Worm (Caenorhabditis elegans): ENCODE results near the gene gphr-1.
A peak's percentile ranks its signal among the peaks of the same experiment; 100 is the strongest.
"Not testable (repeated sequence)": the region's sequence is repeated elsewhere in the genome, so short reads cannot be mapped to it uniquely, and the experiment has no call there.

gphr-1 gene

DNA sequence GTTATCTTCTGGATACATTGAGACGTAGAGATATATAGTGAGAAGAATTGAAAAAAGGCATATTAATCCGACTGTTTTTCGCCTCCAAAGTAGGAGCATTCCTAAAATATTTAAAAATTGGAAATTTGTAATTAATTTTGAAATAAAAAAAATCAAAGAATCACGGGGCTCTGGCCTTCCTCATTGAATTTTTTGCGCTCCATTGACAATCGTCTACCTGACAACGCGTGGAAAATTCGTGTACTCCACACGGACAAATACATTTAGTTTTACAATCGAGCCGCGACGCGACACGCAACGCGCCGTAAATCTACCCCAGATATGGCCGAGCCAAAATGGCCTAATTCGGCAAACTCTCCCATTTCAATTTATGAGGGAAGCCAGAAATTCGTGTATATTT is 41.7 kb upstream of the gphr-1 start, which contains the start of gene gly-11:
Gene gly-11 (minus strand): TSS at position 101 of the 400 bp plus-strand sequence.
- not testable (repeated sequence) for TF ChIP-seq tbx-2, C08G9.2, Y22D7AL.16 (tag; optimal IDR thresholded peaks at IDR 0.05)

DNA sequence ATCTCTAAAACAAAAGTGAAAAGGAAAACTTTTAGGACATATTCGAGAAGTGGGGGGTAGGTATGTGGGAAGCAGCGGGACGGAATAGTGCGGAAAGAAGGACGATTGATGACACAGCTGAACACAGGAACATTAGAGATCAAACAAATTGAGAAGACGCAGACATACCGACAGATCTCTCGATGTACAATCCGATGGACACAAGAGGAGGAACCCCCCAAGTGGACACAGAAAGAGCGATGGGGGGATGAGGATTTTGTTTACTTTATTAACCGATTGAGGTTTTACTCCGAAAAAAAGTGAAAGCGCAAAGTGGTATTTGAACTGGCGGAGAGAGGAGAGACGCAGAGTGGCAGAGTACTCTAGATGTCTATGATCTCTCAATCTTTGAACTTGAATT is 40.7 kb upstream of the gphr-1 start:
- TF ChIP-seq pqm-1 (tag; optimal IDR thresholded peaks at IDR 0.05): no peak
- TF ChIP-seq zip-5 (tag; optimal IDR thresholded peaks at IDR 0.05): no peak
- TF ChIP-seq hlh-15 (tag; optimal IDR thresholded peaks at IDR 0.05): no peak
- TF ChIP-seq ceh-19 (GFP tag; optimal IDR thresholded peaks at IDR 0.05): no peak
- TF ChIP-seq T23F11.4 (GFP tag; optimal IDR thresholded peaks at IDR 0.05): no peak
- peak; percentile 1 for TF ChIP-seq dmd-4 (tag; optimal IDR thresholded peaks at IDR 0.05; ENCODE audit: borderline replicate concordance)
- no peak for TF ChIP-seq lin-11 (tag; optimal IDR thresholded peaks at IDR 0.05)
- peak; percentile 23 for TF ChIP-seq ceh-34 (tag; optimal IDR thresholded peaks at IDR 0.05)
- no peak for TF ChIP-seq ets-4 (tag; optimal IDR thresholded peaks at IDR 0.05)
- peak; percentile 5 for TF ChIP-seq ceh-31 (tag; optimal IDR thresholded peaks at IDR 0.05)
- TF ChIP-seq ceh-24 (tag; optimal IDR thresholded peaks at IDR 0.05): no peak
- TF ChIP-seq fkh-10 (GFP tag; optimal IDR thresholded peaks at IDR 0.05): no peak
- TF ChIP-seq K02D7.2 (tag; optimal IDR thresholded peaks at IDR 0.05): no peak
- TF ChIP-seq rnt-1 (tag; optimal IDR thresholded peaks at IDR 0.05): no peak
- TF ChIP-seq ahr-1 (tag; optimal IDR thresholded peaks at IDR 0.05): no peak
- TF ChIP-seq ceh-14 (tag; optimal IDR thresholded peaks at IDR 0.05): no peak
- TF ChIP-seq che-1 (tag; optimal IDR thresholded peaks at IDR 0.05): no peak
- TF ChIP-seq pat-9 (tag; optimal IDR thresholded peaks at IDR 0.05): no peak
- no peak for TF ChIP-seq fkh-6 (tag; optimal IDR thresholded peaks at IDR 0.05)
- TF ChIP-seq pros-1 (tag; optimal IDR thresholded peaks at IDR 0.05): no peak
- TF ChIP-seq ceh-18 (tag; optimal IDR thresholded peaks at IDR 0.05): no peak
- no peak for TF ChIP-seq pax-1 (tag; optimal IDR thresholded peaks at IDR 0.05)
- TF ChIP-seq tbx-2 (tag; optimal IDR thresholded peaks at IDR 0.05): peak; percentile 42
- no peak for TF ChIP-seq sox-4 (tag; optimal IDR thresholded peaks at IDR 0.05)
- TF ChIP-seq ceh-30 (tag; optimal IDR thresholded peaks at IDR 0.05): no peak
- no peak for TF ChIP-seq ceh-6 (GFP tag; optimal IDR thresholded peaks at IDR 0.05)
- no peak for TF ChIP-seq syd-9 (tag; optimal IDR thresholded peaks at IDR 0.05)
- TF ChIP-seq nfya-1 (tag; optimal IDR thresholded peaks at IDR 0.05): peak; percentile 44
- TF ChIP-seq ceh-2 (tag; optimal IDR thresholded peaks at IDR 0.05): peak; percentile 53
- no peak for TF ChIP-seq ttx-3 (tag; optimal IDR thresholded peaks at IDR 0.05)
- TF ChIP-seq ref-2 (tag; optimal IDR thresholded peaks at IDR 0.05): peak; percentile 41
- TF ChIP-seq ztf-16 (tag; optimal IDR thresholded peaks at IDR 0.05): no peak
- no peak for TF ChIP-seq lim-6 (tag; optimal IDR thresholded peaks at IDR 0.05)
- TF ChIP-seq tbx-7 (tag; optimal IDR thresholded peaks at IDR 0.05): no peak
- TF ChIP-seq unc-86 (tag; optimal IDR thresholded peaks at IDR 0.05): no peak
- no peak for TF ChIP-seq madf-2 (tag; optimal IDR thresholded peaks at IDR 0.05)
- no peak for TF ChIP-seq ama-1 (optimal IDR thresholded peaks at IDR 0.05)
- TF ChIP-seq odd-2 (tag; optimal IDR thresholded peaks at IDR 0.05): no peak
- no peak for TF ChIP-seq elt-4 (tag; optimal IDR thresholded peaks at IDR 0.05)
- no peak for TF ChIP-seq nhr-232 (tag; optimal IDR thresholded peaks at IDR 0.05)
- no peak for TF ChIP-seq C08G9.2 (tag; optimal IDR thresholded peaks at IDR 0.05)
- TF ChIP-seq dve-1 (tag; optimal IDR thresholded peaks at IDR 0.05): no peak
- no peak for TF ChIP-seq nhr-11 (tag; optimal IDR thresholded peaks at IDR 0.05)
- TF ChIP-seq hlh-13 (GFP tag; optimal IDR thresholded peaks at IDR 0.05): no peak
- no peak for TF ChIP-seq unc-42 (tag; optimal IDR thresholded peaks at IDR 0.05)
- TF ChIP-seq K09A11.1 (tag; optimal IDR thresholded peaks at IDR 0.05; ENCODE audit: insufficient read depth): no peak
- no peak for TF ChIP-seq npax-4 (tag; optimal IDR thresholded peaks at IDR 0.05)
- TF ChIP-seq pag-3 (tag; optimal IDR thresholded peaks at IDR 0.05; ENCODE audit: borderline replicate concordance): no peak
- TF ChIP-seq mec-3 (tag; optimal IDR thresholded peaks at IDR 0.05; ENCODE audit: borderline replicate concordance): no peak
- TF ChIP-seq F13H6.1 (tag; optimal IDR thresholded peaks at IDR 0.05): no peak
- no peak for TF ChIP-seq eyg-1 (tag; optimal IDR thresholded peaks at IDR 0.05)

Measured in whole organism, late embryonic.